Worm (Caenorhabditis elegans): ENCODE measurements around the gene T06A10.2.

DNA sequence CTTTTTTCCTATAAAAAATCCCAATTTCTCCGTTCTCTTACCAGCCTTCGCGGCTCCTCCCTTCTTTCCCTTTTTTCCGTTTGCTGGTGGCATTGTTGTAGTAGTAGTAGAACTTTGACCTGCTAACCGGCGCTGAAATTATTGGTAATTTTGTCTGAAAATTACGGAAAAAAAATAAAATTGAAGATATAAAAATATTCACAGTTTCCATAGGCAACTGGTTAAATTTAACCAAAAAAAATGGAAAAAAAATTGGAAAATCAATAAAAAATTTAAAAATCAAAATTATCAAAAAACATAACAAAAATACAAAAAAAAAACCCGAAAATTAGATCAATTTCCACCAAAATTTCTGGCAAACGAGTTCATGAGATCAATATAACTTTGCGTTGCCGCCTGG, 40.6 kb upstream of the T06A10.2 start, which contains the start of gene map-2:
- TF ChIP-seq nhr-76 (tag; optimal IDR thresholded peaks at IDR 0.05): no peak
- no peak for TF ChIP-seq tbx-8 (GFP tag; optimal IDR thresholded peaks at IDR 0.05)
- no peak for TF ChIP-seq unc-62 (GFP tag; optimal IDR thresholded peaks at IDR 0.05)
- TF ChIP-seq sptf-1 (tag; optimal IDR thresholded peaks at IDR 0.05): no peak
- no peak for TF ChIP-seq snpc-4 (tag; optimal IDR thresholded peaks at IDR 0.05)
- no peak for TF ChIP-seq elt-1 (tag; optimal IDR thresholded peaks at IDR 0.05; ENCODE audit: borderline replicate concordance, insufficient read depth)
- TF ChIP-seq nhr-12 (tag; optimal IDR thresholded peaks at IDR 0.05): no peak
- TF ChIP-seq nhr-2 (tag; optimal IDR thresholded peaks at IDR 0.05): no peak
- no peak for TF ChIP-seq blmp-1 (tag; optimal IDR thresholded peaks at IDR 0.05)
- TF ChIP-seq nhr-28 (tag; optimal IDR thresholded peaks at IDR 0.05): no peak
- TF ChIP-seq sem-2 (GFP tag; optimal IDR thresholded peaks at IDR 0.05): no peak
- no peak for TF ChIP-seq hlh-1 (tag; optimal IDR thresholded peaks at IDR 0.05)
- TF ChIP-seq lin-13 (tag; optimal IDR thresholded peaks at IDR 0.05): no peak
- no peak for TF ChIP-seq unc-39 (tag; optimal IDR thresholded peaks at IDR 0.05)
